Worm (Caenorhabditis elegans) whole organism, L3 larva: ENCODE results near the gene Y59C2A.1.

Experiments used
- R02D3.7 ChIP-seq: fragments of 150-350 bp; optimal IDR thresholded peaks from 2 replicates; lab custom pipeline; 2014; ENCODE audit warnings: missing biosample characterization, missing genetic modification characterization
- ZK546.5 ChIP-seq: sonication (generic microtip); optimal IDR thresholded peaks from 2 replicates; lab custom pipeline; 2017; ENCODE audit warnings: missing biosample characterization, missing genetic modification characterization
- ama-1 ChIP-seq: fragments of 150-350 bp; optimal IDR thresholded peaks from 2 replicates; lab custom pipeline; 2018
- ceh-16 ChIP-seq: sonication (generic microtip); optimal IDR thresholded peaks from 2 replicates; lab custom pipeline; 2017; ENCODE audit warnings: missing biosample characterization, missing genetic modification characterization
- ceh-82 ChIP-seq: fragments of 150-350 bp; optimal IDR thresholded peaks from 2 replicates; lab custom pipeline; 2014; ENCODE audit warnings: missing biosample characterization, missing genetic modification characterization
- ceh-9 ChIP-seq: sonication (generic microtip); optimal IDR thresholded peaks from 2 replicates; lab custom pipeline; 2018; ENCODE audit warnings: missing biosample characterization, missing genetic modification characterization
- daf-12 ChIP-seq: fragments of 150-350 bp; optimal IDR thresholded peaks from 2 replicates; lab custom pipeline; 2014; ENCODE audit warnings: missing biosample characterization, missing genetic modification reagents, missing genetic modification characterization
- egl-27 ChIP-seq: sonication (generic microtip); optimal IDR thresholded peaks from 4 replicates; lab custom pipeline; 2017; ENCODE audit warnings: missing biosample characterization, missing genetic modification reagents, missing genetic modification characterization
- egl-5 ChIP-seq: fragments of 150-350 bp; optimal IDR thresholded peaks from 2 replicates; lab custom pipeline; 2017; ENCODE audit warnings: missing biosample characterization, missing genetic modification reagents, missing genetic modification characterization, inconsistent platforms
- elt-1 ChIP-seq: fragments of 150-350 bp; optimal IDR thresholded peaks from 2 replicates; lab custom pipeline; 2014; ENCODE audit warnings: missing biosample characterization, missing genetic modification characterization
- elt-2 ChIP-seq: sonication (generic microtip); optimal IDR thresholded peaks from 2 replicates; lab custom pipeline; 2016; ENCODE audit warnings: missing genetic modification reagents, mild to moderate bottlenecking, missing genetic modification characterization, missing compliant biosample characterization
- elt-3 ChIP-seq, 3 experiments: fragments of 150-350 bp in 1 of 3; sonication (generic microtip) in 2 of 3; optimal IDR thresholded peaks; 2 replicates in 2 of 3; 4 replicates in 1 of 3; lab custom pipeline; 2014 to 2017; ENCODE audit warnings: missing biosample characterization in 3 of 3, missing genetic modification characterization in 3 of 3
- eor-1 ChIP-seq, 2 experiments: fragments of 150-350 bp; optimal IDR thresholded peaks; 2 replicates each; lab custom pipeline; 2014 to 2018; ENCODE audit warnings: missing biosample characterization in 2 of 2, missing genetic modification characterization in 2 of 2
- fkh-10 ChIP-seq: sonication (generic microtip); optimal IDR thresholded peaks from 2 replicates; lab custom pipeline; 2017; ENCODE audit warnings: missing biosample characterization, missing genetic modification reagents, missing genetic modification characterization
- fkh-2 ChIP-seq: fragments of 150-350 bp; optimal IDR thresholded peaks from 2 replicates; lab custom pipeline; 2014; ENCODE audit warnings: missing biosample characterization, missing genetic modification reagents, missing genetic modification characterization
- fos-1 ChIP-seq: fragments of 150-350 bp; optimal IDR thresholded peaks from 2 replicates; lab custom pipeline; 2014; ENCODE audit warnings: missing biosample characterization, missing genetic modification characterization
- hmg-11 ChIP-seq: sonication (generic microtip); optimal IDR thresholded peaks from 2 replicates; lab custom pipeline; 2016; ENCODE audit warnings: missing genetic modification characterization, missing compliant biosample characterization
- jun-1 ChIP-seq: fragments of 150-350 bp; optimal IDR thresholded peaks from 2 replicates; lab custom pipeline; 2014; ENCODE audit warnings: missing biosample characterization, missing genetic modification reagents, missing genetic modification characterization
- lin-15B ChIP-seq: fragments of 150-350 bp; optimal IDR thresholded peaks from 2 replicates; lab custom pipeline; 2014; ENCODE audit warnings: missing biosample characterization, missing genetic modification characterization
- lin-39 ChIP-seq: fragments of 150-350 bp; optimal IDR thresholded peaks from 2 replicates; lab custom pipeline; 2018; ENCODE audit warnings: missing biosample characterization, missing genetic modification reagents, missing genetic modification characterization
- lsy-12 ChIP-seq: sonication (generic microtip); optimal IDR thresholded peaks from 2 replicates; lab custom pipeline; 2016; ENCODE audit warnings: mild to moderate bottlenecking, missing genetic modification characterization, missing compliant biosample characterization
- mdl-1 ChIP-seq: fragments of 150-350 bp; optimal IDR thresholded peaks from 2 replicates; lab custom pipeline; 2014; ENCODE audit warnings: missing biosample characterization, missing genetic modification characterization
- nfya-1 ChIP-seq: sonication (generic microtip); optimal IDR thresholded peaks from 2 replicates; lab custom pipeline; 2017; ENCODE audit warnings: missing genetic modification characterization, mild to moderate bottlenecking, missing compliant biosample characterization, antibody characterized with exemption, moderate library complexity; ENCODE audit not compliant: insufficient read depth
- nhr-12 ChIP-seq: fragments of 150-350 bp; optimal IDR thresholded peaks from 2 replicates; lab custom pipeline; 2014; ENCODE audit warnings: missing biosample characterization, missing genetic modification characterization
- nhr-23 ChIP-seq: fragments of 150-350 bp; optimal IDR thresholded peaks from 2 replicates; lab custom pipeline; 2014; ENCODE audit warnings: missing biosample characterization, missing genetic modification reagents, missing genetic modification characterization
- nhr-25 ChIP-seq: sonication (generic microtip); optimal IDR thresholded peaks from 2 replicates; lab custom pipeline; 2017; ENCODE audit warnings: missing biosample characterization, missing genetic modification characterization
- nhr-28 ChIP-seq: fragments of 150-350 bp; optimal IDR thresholded peaks from 2 replicates; lab custom pipeline; 2014; ENCODE audit warnings: missing biosample characterization, missing genetic modification characterization
- nhr-43 ChIP-seq: sonication (generic microtip); optimal IDR thresholded peaks from 2 replicates; lab custom pipeline; 2016; ENCODE audit warnings: mild to moderate bottlenecking, missing genetic modification characterization, missing compliant biosample characterization; ENCODE audit not compliant: poor library complexity, severe bottlenecking
- nhr-67 ChIP-seq: fragments of 150-350 bp; optimal IDR thresholded peaks from 2 replicates; lab custom pipeline; 2014; ENCODE audit warnings: missing biosample characterization, missing genetic modification characterization
- nhr-76 ChIP-seq: fragments of 150-350 bp; sonication (generic microtip); optimal IDR thresholded peaks from 5 replicates; lab custom pipeline; 2014; ENCODE audit warnings: missing biosample characterization, missing genetic modification characterization
- pha-4 ChIP-seq: fragments of 150-350 bp; optimal IDR thresholded peaks from 2 replicates; lab custom pipeline; 2014; ENCODE audit warnings: missing biosample characterization, missing genetic modification reagents, missing genetic modification characterization
- pqm-1 ChIP-seq: fragments of 150-350 bp; optimal IDR thresholded peaks from 2 replicates; lab custom pipeline; 2017; ENCODE audit warnings: missing biosample characterization, missing genetic modification characterization, inconsistent platforms
- sea-2 ChIP-seq: fragments of 150-350 bp; sonication (generic microtip); optimal IDR thresholded peaks from 4 replicates; lab custom pipeline; 2014; ENCODE audit warnings: missing biosample characterization, missing genetic modification reagents, missing genetic modification characterization
- tbx-2 ChIP-seq: sonication (generic microtip); optimal IDR thresholded peaks from 2 replicates; lab custom pipeline; 2016; ENCODE audit warnings: mild to moderate bottlenecking, missing genetic modification characterization, missing compliant biosample characterization
- unc-39 ChIP-seq: sonication (generic microtip); optimal IDR thresholded peaks from 4 replicates; lab custom pipeline; 2017; ENCODE audit warnings: missing biosample characterization, missing genetic modification characterization
- unc-62 ChIP-seq: fragments of 150-350 bp; sonication (generic microtip); optimal IDR thresholded peaks from 4 replicates; lab custom pipeline; 2014; ENCODE audit warnings: missing biosample characterization, missing genetic modification reagents, missing genetic modification characterization
- ztf-11 ChIP-seq: fragments of 150-350 bp; optimal IDR thresholded peaks from 2 replicates; lab custom pipeline; 2014; ENCODE audit warnings: missing biosample characterization, missing genetic modification characterization

Y59C2A.1 gene

DNA sequence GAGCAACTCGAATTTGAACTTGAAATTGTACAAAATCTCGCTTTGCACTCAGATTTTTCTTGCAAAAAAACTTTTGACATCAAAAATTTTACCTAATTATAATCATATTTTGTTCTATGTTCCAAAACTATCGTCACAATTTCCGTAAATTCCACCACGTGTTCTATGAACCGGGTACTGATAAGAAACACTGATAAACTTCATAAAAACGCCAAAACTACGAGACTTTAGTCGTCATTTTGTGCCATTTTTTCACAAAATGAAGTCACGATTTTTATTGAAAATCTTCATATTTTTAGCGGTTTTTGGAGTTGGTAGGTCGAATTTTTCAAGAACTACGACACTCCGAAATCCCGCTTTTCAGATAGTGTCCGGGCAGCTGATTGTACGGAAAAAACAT is 31.2 kb upstream of the Y59C2A.1 start, which contains the start of gene gba-1:
TSS of gene gba-1 (plus strand) at position 54 of the 400 bp plus-strand sequence.
- TF ChIP-seq mdl-1 (tag; lab: Kevin White, UChicago) (no peak), ceh-9 (tag; lab: Kevin White, UChicago) (no peak), egl-27 (tag; lab: Kevin White, UChicago) (no peak), ztf-11 (tag; lab: Kevin White, UChicago) (no peak), nhr-23 (no peak), pqm-1 (peak; percentile 57), lin-15B (tag; lab: Kevin White, UChicago) (no peak), eor-1 (tag; optimal IDR thresholded peaks at IDR 0.05; lab: Kevin White, UChicago) (no peak), lin-39 (tag; lab: Kevin White, UChicago) (no peak), pha-4 (tag; lab: Kevin White, UChicago) (peak; percentile 19), ceh-16 (tag; lab: Kevin White, UChicago) (no peak), fkh-10 (GFP tag; lab: Kevin White, UChicago) (no peak), tbx-2 (tag; lab: Kevin White, UChicago) (no peak), ZK546.5 (tag; lab: Kevin White, UChicago) (no peak), hmg-11 (no peak), ama-1 (lab: Kevin White, UChicago) (no peak), nhr-25 (tag; lab: Kevin White, UChicago) (no peak), nhr-43 (tag; lab: Kevin White, UChicago) (no peak), elt-2 (tag; lab: Kevin White, UChicago) (peak; percentile 79), ceh-82 (no peak), elt-1 (no peak), elt-3 (tag; optimal IDR thresholded peaks at IDR 0.05; lab: Kevin White, UChicago) (no peak)

DNA sequence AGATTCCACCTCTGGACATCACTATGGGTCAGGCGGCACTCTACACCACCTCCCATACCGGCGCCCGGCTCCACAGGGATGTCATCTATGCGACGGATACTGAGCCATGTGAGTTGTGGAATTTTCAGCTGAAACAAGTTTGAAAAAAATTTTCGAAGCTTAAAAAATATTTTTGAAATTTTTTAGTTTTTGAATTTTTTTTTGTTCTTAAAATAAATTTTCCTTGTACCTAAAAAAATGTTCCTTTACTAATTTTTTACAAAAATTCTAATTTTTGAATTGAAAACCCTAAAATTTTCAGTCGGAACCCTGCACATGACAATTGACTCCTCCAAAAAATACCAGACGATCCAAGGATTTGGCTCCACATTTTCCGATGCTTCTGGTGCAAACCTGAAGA is 30.2 kb upstream of the Y59C2A.1 start:
- TF ChIP-seq lin-15B (tag; lab: Kevin White, UChicago) (no peak), fos-1 (tag; lab: Kevin White, UChicago) (no peak), fkh-10 (GFP tag; lab: Kevin White, UChicago) (no peak), sea-2 (GFP tag; lab: Kevin White, UChicago) (no peak)

DNA sequence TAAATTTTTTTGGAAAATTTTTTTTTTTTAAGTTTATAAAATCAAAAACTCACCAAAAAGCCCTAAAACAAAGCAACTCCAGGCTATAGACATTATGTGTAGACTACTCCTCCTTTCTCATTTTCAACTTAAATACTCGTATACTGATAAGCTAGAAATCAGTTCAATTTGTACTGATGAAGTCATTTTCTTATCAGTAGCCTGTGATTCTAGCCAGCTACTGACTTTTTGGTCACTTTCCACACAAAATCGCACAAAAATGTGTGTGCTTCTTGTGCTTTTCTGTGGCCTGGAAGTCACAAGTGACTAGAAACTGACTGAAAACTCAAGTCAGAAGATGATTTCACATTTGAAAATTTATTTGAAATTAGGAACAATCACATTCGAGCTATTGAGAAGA is 21.6 kb upstream of the Y59C2A.1 start, which contains the start of gene gba-2:
TSS of gene gba-2 (minus strand) at position 106 of the 400 bp plus-strand sequence.
- TF ChIP-seq nhr-12 (tag; lab: Kevin White, UChicago) (no peak), fkh-10 (GFP tag; lab: Kevin White, UChicago) (no peak), daf-12 (tag; lab: Kevin White, UChicago) (no peak), elt-2 (tag; lab: Kevin White, UChicago) (peak; percentile 63), egl-5 (tag; lab: Kevin White, UChicago) (no peak), pqm-1 (peak; percentile 54), unc-39 (tag; lab: Kevin White, UChicago) (no peak), nhr-25 (tag; lab: Kevin White, UChicago) (no peak), nhr-28 (tag; lab: Kevin White, UChicago) (no peak)

DNA sequence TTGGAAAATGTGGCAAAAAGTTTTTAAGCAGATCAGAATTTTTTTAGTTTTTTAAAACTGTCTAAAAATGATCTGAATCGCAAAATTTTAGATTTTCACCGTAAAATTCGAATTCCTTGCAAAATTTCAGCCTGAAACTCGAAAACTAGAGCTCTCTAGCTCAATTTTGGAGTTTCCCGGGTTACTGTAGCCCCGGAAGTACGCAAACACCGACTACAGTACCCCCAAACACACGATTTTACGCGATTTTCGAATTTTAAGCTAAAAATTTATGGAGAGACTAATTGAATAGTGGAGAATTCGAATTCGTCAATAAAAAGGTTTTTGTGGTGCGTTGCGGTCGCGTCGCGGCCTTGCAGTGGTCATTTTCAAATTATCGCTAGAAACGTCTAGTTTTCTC is 21.2 kb upstream of the Y59C2A.1 start:
- TF ChIP-seq ztf-11 (tag; lab: Kevin White, UChicago) (no peak), nfya-1 (tag; lab: Kevin White, UChicago) (no peak), lsy-12 (tag; lab: Kevin White, UChicago) (no peak), lin-39 (tag; lab: Kevin White, UChicago) (no peak), elt-1 (no peak), nhr-76 (tag; lab: Kevin White, UChicago) (no peak), fkh-10 (GFP tag; lab: Kevin White, UChicago) (no peak), elt-3 (tag; optimal IDR thresholded peaks at IDR 0.05; lab: Kevin White, UChicago) (no peak), ceh-82 (no peak), tbx-2 (tag; lab: Kevin White, UChicago) (no peak), unc-62 (no peak), nhr-28 (tag; lab: Kevin White, UChicago) (no peak), egl-27 (tag; lab: Kevin White, UChicago) (no peak)

DNA sequence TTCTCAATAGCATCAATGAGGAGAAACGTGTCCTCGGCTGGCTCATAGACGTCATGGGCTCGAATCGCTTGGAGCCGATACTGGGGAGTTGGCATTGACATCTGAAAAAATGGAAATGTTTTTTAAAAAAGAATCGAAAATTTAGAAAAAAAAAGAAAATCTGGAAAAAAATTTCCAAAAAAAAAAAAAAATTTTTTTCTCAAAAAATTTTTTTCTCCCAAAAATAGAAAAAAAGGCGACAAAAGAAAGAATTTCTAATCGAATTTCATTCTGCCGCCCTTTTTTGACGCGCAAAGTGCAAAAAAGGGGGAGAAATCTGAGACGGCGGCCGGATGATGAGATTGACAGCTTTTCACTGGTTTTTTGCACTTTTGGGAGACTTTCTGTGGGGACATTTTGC is 18.6 kb upstream of the Y59C2A.1 start, which contains the start of gene mtq-2:
TSS of gene mtq-2 (minus strand) at position 101 of the 400 bp plus-strand sequence.
- no peak for TF ChIP-seq ztf-11 (tag; lab: Kevin White, UChicago)
- no peak for TF ChIP-seq fos-1 (tag; lab: Kevin White, UChicago)
- TF ChIP-seq egl-5 (tag; lab: Kevin White, UChicago), result no peak
- no peak for TF ChIP-seq nhr-67 (tag; lab: Kevin White, UChicago)
- no peak for TF ChIP-seq pha-4 (tag; lab: Kevin White, UChicago)
- no peak for TF ChIP-seq nhr-76 (tag; lab: Kevin White, UChicago)
- TF ChIP-seq jun-1 (tag; lab: Kevin White, UChicago), result no peak
- TF ChIP-seq ceh-9 (tag; lab: Kevin White, UChicago), result no peak
- TF ChIP-seq tbx-2 (tag; lab: Kevin White, UChicago), result no peak
- no peak for TF ChIP-seq hmg-11
- TF ChIP-seq R02D3.7 (tag; lab: Kevin White, UChicago), result no peak
- no peak for TF ChIP-seq nhr-23
- TF ChIP-seq fkh-2 (tag; lab: Kevin White, UChicago), result no peak
- TF ChIP-seq nhr-43 (tag; lab: Kevin White, UChicago), result no peak
- no peak for TF ChIP-seq ZK546.5 (tag; lab: Kevin White, UChicago)
- no peak for TF ChIP-seq fkh-10 (GFP tag; lab: Kevin White, UChicago)
- no peak for TF ChIP-seq unc-39 (tag; lab: Kevin White, UChicago)
- TF ChIP-seq lin-39 (tag; lab: Kevin White, UChicago), result no peak
- no peak for TF ChIP-seq nhr-12 (tag; lab: Kevin White, UChicago)
- TF ChIP-seq nfya-1 (tag; lab: Kevin White, UChicago), result no peak
- TF ChIP-seq, all 47 proteins: peak for 0
